Worm (Caenorhabditis elegans) whole organism, L3 larva: Measurements from ENCODE around the gene F53F4.16.

ENCODE experiments used
- R02D3.7 ChIP-seq: fragments of 150-350 bp; optimal IDR thresholded peaks from 2 replicates; lab custom pipeline; 2014; ENCODE audit warnings: missing biosample characterization, missing genetic modification characterization
- aly-2 ChIP-seq: fragments of 150-350 bp; optimal IDR thresholded peaks from 2 replicates; lab custom pipeline; 2014; ENCODE audit warnings: missing biosample characterization, missing genetic modification characterization
- ama-1 ChIP-seq: fragments of 150-350 bp; optimal IDR thresholded peaks from 2 replicates; lab custom pipeline; 2018
- ceh-16 ChIP-seq: sonication (generic microtip); optimal IDR thresholded peaks from 2 replicates; lab custom pipeline; 2017; ENCODE audit warnings: missing biosample characterization, missing genetic modification characterization
- ceh-28 ChIP-seq: fragments of 150-350 bp; optimal IDR thresholded peaks from 2 replicates; lab custom pipeline; 2014; ENCODE audit warnings: missing biosample characterization, missing genetic modification reagents, missing genetic modification characterization
- ceh-9 ChIP-seq: sonication (generic microtip); optimal IDR thresholded peaks from 2 replicates; lab custom pipeline; 2018; ENCODE audit warnings: missing biosample characterization, missing genetic modification characterization
- daf-12 ChIP-seq: fragments of 150-350 bp; optimal IDR thresholded peaks from 2 replicates; lab custom pipeline; 2014; ENCODE audit warnings: missing biosample characterization, missing genetic modification reagents, missing genetic modification characterization
- egl-27 ChIP-seq: sonication (generic microtip); optimal IDR thresholded peaks from 4 replicates; lab custom pipeline; 2017; ENCODE audit warnings: missing biosample characterization, missing genetic modification reagents, missing genetic modification characterization
- egl-5 ChIP-seq: fragments of 150-350 bp; optimal IDR thresholded peaks from 2 replicates; lab custom pipeline; 2017; ENCODE audit warnings: missing biosample characterization, missing genetic modification reagents, missing genetic modification characterization, inconsistent platforms
- eor-1 ChIP-seq, 2 experiments: fragments of 150-350 bp; optimal IDR thresholded peaks; 2 replicates each; lab custom pipeline; 2014 to 2018; ENCODE audit warnings: missing biosample characterization in 2 of 2, missing genetic modification characterization in 2 of 2
- fkh-2 ChIP-seq: fragments of 150-350 bp; optimal IDR thresholded peaks from 2 replicates; lab custom pipeline; 2014; ENCODE audit warnings: missing biosample characterization, missing genetic modification reagents, missing genetic modification characterization
- fos-1 ChIP-seq: fragments of 150-350 bp; optimal IDR thresholded peaks from 2 replicates; lab custom pipeline; 2014; ENCODE audit warnings: missing biosample characterization, missing genetic modification characterization
- hmg-11 ChIP-seq: sonication (generic microtip); optimal IDR thresholded peaks from 2 replicates; lab custom pipeline; 2016; ENCODE audit warnings: missing genetic modification characterization, missing compliant biosample characterization
- jun-1 ChIP-seq: fragments of 150-350 bp; optimal IDR thresholded peaks from 2 replicates; lab custom pipeline; 2014; ENCODE audit warnings: missing biosample characterization, missing genetic modification reagents, missing genetic modification characterization
- lin-15B ChIP-seq: fragments of 150-350 bp; optimal IDR thresholded peaks from 2 replicates; lab custom pipeline; 2014; ENCODE audit warnings: missing biosample characterization, missing genetic modification characterization
- lin-39 ChIP-seq: fragments of 150-350 bp; optimal IDR thresholded peaks from 2 replicates; lab custom pipeline; 2018; ENCODE audit warnings: missing biosample characterization, missing genetic modification reagents, missing genetic modification characterization
- lsy-12 ChIP-seq: sonication (generic microtip); optimal IDR thresholded peaks from 2 replicates; lab custom pipeline; 2016; ENCODE audit warnings: mild to moderate bottlenecking, missing genetic modification characterization, missing compliant biosample characterization
- mdl-1 ChIP-seq: fragments of 150-350 bp; optimal IDR thresholded peaks from 2 replicates; lab custom pipeline; 2014; ENCODE audit warnings: missing biosample characterization, missing genetic modification characterization
- mml-1 ChIP-seq: fragments of 150-350 bp; sonication (generic microtip); optimal IDR thresholded peaks from 3 replicates; lab custom pipeline; 2014; ENCODE audit warnings: missing biosample characterization, missing genetic modification characterization
- nfya-1 ChIP-seq: sonication (generic microtip); optimal IDR thresholded peaks from 2 replicates; lab custom pipeline; 2017; ENCODE audit warnings: missing genetic modification characterization, mild to moderate bottlenecking, missing compliant biosample characterization, antibody characterized with exemption, moderate library complexity; ENCODE audit not compliant: insufficient read depth
- nhr-11 ChIP-seq: fragments of 150-350 bp; optimal IDR thresholded peaks from 2 replicates; lab custom pipeline; 2014; ENCODE audit warnings: missing biosample characterization, missing genetic modification characterization
- nhr-12 ChIP-seq: fragments of 150-350 bp; optimal IDR thresholded peaks from 2 replicates; lab custom pipeline; 2014; ENCODE audit warnings: missing biosample characterization, missing genetic modification characterization
- nhr-23 ChIP-seq: fragments of 150-350 bp; optimal IDR thresholded peaks from 2 replicates; lab custom pipeline; 2014; ENCODE audit warnings: missing biosample characterization, missing genetic modification reagents, missing genetic modification characterization
- nhr-25 ChIP-seq: sonication (generic microtip); optimal IDR thresholded peaks from 2 replicates; lab custom pipeline; 2017; ENCODE audit warnings: missing biosample characterization, missing genetic modification characterization
- nhr-28 ChIP-seq: fragments of 150-350 bp; optimal IDR thresholded peaks from 2 replicates; lab custom pipeline; 2014; ENCODE audit warnings: missing biosample characterization, missing genetic modification characterization
- nhr-67 ChIP-seq: fragments of 150-350 bp; optimal IDR thresholded peaks from 2 replicates; lab custom pipeline; 2014; ENCODE audit warnings: missing biosample characterization, missing genetic modification characterization
- nhr-76 ChIP-seq: fragments of 150-350 bp; sonication (generic microtip); optimal IDR thresholded peaks from 5 replicates; lab custom pipeline; 2014; ENCODE audit warnings: missing biosample characterization, missing genetic modification characterization
- nhr-77 ChIP-seq: fragments of 150-350 bp; optimal IDR thresholded peaks from 2 replicates; lab custom pipeline; 2014; ENCODE audit warnings: missing biosample characterization, missing genetic modification characterization
- pha-4 ChIP-seq: fragments of 150-350 bp; optimal IDR thresholded peaks from 2 replicates; lab custom pipeline; 2014; ENCODE audit warnings: missing biosample characterization, missing genetic modification reagents, missing genetic modification characterization
- pqm-1 ChIP-seq: fragments of 150-350 bp; optimal IDR thresholded peaks from 2 replicates; lab custom pipeline; 2017; ENCODE audit warnings: missing biosample characterization, missing genetic modification characterization, inconsistent platforms
- skn-1 ChIP-seq: fragments of 150-350 bp; optimal IDR thresholded peaks from 2 replicates; lab custom pipeline; 2014; ENCODE audit warnings: missing biosample characterization, missing genetic modification characterization
- snpc-4 ChIP-seq: fragments of 150-350 bp; optimal IDR thresholded peaks from 2 replicates; lab custom pipeline; 2014; ENCODE audit warnings: missing biosample characterization, missing genetic modification characterization
- tbx-2 ChIP-seq: sonication (generic microtip); optimal IDR thresholded peaks from 2 replicates; lab custom pipeline; 2016; ENCODE audit warnings: mild to moderate bottlenecking, missing genetic modification characterization, missing compliant biosample characterization
- unc-39 ChIP-seq: sonication (generic microtip); optimal IDR thresholded peaks from 4 replicates; lab custom pipeline; 2017; ENCODE audit warnings: missing biosample characterization, missing genetic modification characterization
- unc-62 ChIP-seq: fragments of 150-350 bp; sonication (generic microtip); optimal IDR thresholded peaks from 4 replicates; lab custom pipeline; 2014; ENCODE audit warnings: missing biosample characterization, missing genetic modification reagents, missing genetic modification characterization
- zag-1 ChIP-seq: fragments of 150-350 bp; optimal IDR thresholded peaks from 2 replicates; lab custom pipeline; 2014; ENCODE audit warnings: missing biosample characterization, missing genetic modification characterization
- ztf-11 ChIP-seq: fragments of 150-350 bp; optimal IDR thresholded peaks from 2 replicates; lab custom pipeline; 2014; ENCODE audit warnings: missing biosample characterization, missing genetic modification characterization
- ztf-4 ChIP-seq: fragments of 150-350 bp; optimal IDR thresholded peaks from 2 replicates; lab custom pipeline; 2014; ENCODE audit warnings: missing biosample characterization, missing genetic modification characterization

Gene F53F4.16

DNA sequence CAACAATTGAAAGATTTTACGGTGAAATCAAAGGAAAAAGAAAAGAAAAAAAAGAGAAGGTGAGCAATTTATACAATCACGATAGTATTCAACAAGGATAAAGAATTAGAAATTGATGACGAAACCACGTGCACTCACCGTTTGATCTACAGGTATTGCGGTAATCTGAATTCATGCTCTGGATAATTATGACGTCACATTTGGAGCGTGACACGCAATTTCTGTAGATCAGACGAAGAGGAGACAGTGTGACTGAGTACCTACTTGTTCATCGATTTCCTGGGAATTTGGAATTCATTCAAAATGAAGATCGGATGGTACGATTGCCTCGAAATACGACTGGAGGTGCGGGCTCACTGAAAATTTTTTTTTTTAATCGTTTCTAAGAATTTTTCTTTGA is 23.2 kb downstream of the F53F4.16 start:
- TF ChIP-seq ceh-28 (tag; lab: Kevin White, UChicago) (no peak), mml-1 (tag; lab: Kevin White, UChicago) (no peak), nhr-12 (tag; lab: Kevin White, UChicago) (no peak), nhr-28 (tag; lab: Kevin White, UChicago) (no peak), unc-39 (tag; lab: Kevin White, UChicago) (no peak), pha-4 (no peak), daf-12 (tag; lab: Kevin White, UChicago) (no peak)

DNA sequence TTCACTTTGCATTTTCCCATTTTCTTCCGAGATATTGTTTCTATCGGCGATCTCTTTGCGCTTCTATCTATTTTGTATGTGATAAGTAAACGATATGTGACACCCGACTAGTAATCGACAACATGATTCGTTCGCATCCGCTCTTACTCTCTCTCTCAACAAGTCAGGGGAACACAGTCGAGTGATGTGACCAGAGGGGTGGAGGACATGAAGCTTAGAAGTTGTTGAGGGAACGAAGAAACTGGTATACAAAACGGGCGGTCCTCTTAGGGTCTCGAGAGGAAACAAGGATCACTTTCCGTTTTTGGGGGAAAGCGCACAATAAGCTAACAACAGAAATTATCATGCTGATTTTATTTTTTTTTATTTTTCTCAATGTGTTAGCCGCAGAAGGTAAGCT is 28.5 kb downstream of the F53F4.16 start, which contains the start of gene F53F4.4:
Gene F53F4.4 (plus strand): TSS at position 301 of the 400 bp plus-strand sequence.
- TF ChIP-seq nhr-76 (tag; lab: Kevin White, UChicago) (no peak), fkh-2 (tag; lab: Kevin White, UChicago) (no peak), R02D3.7 (tag; lab: Kevin White, UChicago) (no peak), nfya-1 (tag; lab: Kevin White, UChicago) (no peak), lsy-12 (no peak), egl-27 (tag; lab: Kevin White, UChicago) (no peak), egl-5 (tag; lab: Kevin White, UChicago) (no peak), nhr-12 (tag; lab: Kevin White, UChicago) (no peak), fos-1 (tag; lab: Kevin White, UChicago) (no peak), lin-39 (tag; lab: Kevin White, UChicago) (no peak), ceh-28 (tag; lab: Kevin White, UChicago) (no peak), tbx-2 (tag; lab: Kevin White, UChicago) (no peak), snpc-4 (no peak), nhr-77 (no peak), ama-1 (no peak)

DNA sequence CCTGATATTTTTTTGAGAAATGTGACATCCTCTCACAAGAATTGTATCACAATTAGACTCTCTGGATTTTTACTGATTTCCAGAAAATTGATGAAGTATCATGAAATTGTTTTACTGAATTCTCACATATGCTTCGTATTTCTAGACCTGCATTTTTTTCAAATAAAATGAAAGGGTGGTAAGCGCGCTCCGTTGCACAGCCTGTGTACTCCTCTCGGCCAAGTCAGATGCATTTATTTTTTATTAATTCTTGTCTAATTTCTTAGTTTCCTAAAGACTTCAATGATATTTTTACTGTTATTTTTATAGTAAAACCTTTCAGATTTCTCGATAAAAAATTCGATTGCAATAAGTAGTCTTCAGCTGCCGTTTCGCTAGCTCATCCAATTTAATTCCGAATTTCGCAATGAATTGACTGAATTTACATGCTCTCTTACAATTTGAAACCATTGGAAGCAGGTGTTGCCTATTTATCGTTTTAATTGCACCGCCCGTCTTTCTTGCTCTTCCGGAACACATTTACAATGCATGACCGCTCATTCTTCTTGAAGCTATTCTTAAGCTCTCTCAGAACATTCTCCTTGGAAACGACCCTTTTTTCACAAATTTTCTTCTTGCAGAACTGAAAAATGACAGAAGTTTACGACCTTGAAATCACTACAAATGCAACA is 30.0 kb downstream of the F53F4.16 start, which contains the start of gene tbcb-1:
Gene tbcb-1 (plus strand): TSS at position 621 of the 671 bp plus-strand sequence.
- peak; percentile 43 for TF ChIP-seq pha-4
- TF ChIP-seq ama-1 = no peak
- TF ChIP-seq eor-1 (tag; optimal IDR thresholded peaks at IDR 0.05; lab: Kevin White, UChicago) = no peak
- no peak for TF ChIP-seq zag-1 (tag; lab: Kevin White, UChicago)
- TF ChIP-seq nhr-23 (tag; lab: Kevin White, UChicago) = peak; percentile 34
- TF ChIP-seq tbx-2 (tag; lab: Kevin White, UChicago) = no peak
- no peak for TF ChIP-seq ceh-16 (tag; lab: Kevin White, UChicago)
- TF ChIP-seq ceh-28 (tag; lab: Kevin White, UChicago) = no peak
- peak; percentile 80 for TF ChIP-seq lin-15B
- TF ChIP-seq aly-2 (tag; lab: Kevin White, UChicago) = no peak
- no peak for TF ChIP-seq nhr-11 (tag; lab: Kevin White, UChicago)
- peak; percentile 36 for TF ChIP-seq snpc-4
- no peak for TF ChIP-seq unc-62
- no peak for TF ChIP-seq ceh-9 (tag; lab: Kevin White, UChicago)
- TF ChIP-seq nhr-67 = no peak
- TF ChIP-seq R02D3.7 (tag; lab: Kevin White, UChicago) = no peak
- no peak for TF ChIP-seq nhr-28 (tag; lab: Kevin White, UChicago)
- no peak for TF ChIP-seq skn-1 (tag; lab: Kevin White, UChicago)
- no peak for TF ChIP-seq mml-1 (tag; lab: Kevin White, UChicago)
- no peak for TF ChIP-seq ztf-11
- no peak for TF ChIP-seq daf-12 (tag; lab: Kevin White, UChicago)
- no peak for TF ChIP-seq hmg-11 (tag; lab: Kevin White, UChicago)
- TF ChIP-seq fkh-2 (tag; lab: Kevin White, UChicago) = no peak
- no peak for TF ChIP-seq nhr-77

DNA sequence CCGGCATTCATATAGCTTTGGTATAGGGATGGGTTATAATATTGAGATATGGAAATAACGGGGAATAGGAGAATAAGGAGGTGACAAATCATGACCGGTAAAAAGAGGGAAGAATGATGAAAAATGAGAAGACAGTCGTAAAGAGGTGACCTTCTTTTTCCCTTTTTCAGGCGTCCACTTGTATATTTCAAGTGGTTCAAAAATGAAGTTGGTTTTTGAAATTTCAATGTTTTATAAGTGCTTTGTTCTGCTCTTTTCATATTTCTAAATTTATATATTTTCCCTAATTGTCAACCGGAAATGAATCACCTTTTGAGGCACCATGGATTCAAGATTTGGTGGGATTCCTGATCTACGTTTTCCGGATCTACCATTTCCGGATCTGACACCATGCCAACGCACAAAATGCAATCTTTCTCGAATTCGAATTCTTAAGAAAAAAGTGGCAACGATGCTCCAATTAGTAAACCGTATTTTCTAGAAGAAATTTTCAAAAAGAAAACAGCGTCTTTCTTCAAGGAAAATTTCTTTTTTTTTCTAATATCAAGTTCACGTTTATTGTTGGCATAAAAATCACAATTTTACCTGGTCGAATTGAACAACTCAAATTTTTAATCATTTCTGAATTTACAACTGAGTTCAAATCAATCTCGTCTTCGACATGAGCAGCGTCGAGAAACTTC is 32.0 kb downstream of the F53F4.16 start, which contains the start of the genes F53F4.2 and F53F4.18:
Gene F53F4.2 (minus strand): TSS at position 101 of the 683 bp plus-strand sequence.
Gene F53F4.18 (plus strand): TSS at position 633 of the 683 bp plus-strand sequence.
- TF ChIP-seq jun-1 (tag; lab: Kevin White, UChicago) = no peak
- no peak for TF ChIP-seq nhr-23 (tag; lab: Kevin White, UChicago)
- TF ChIP-seq pha-4 = no peak
- no peak for TF ChIP-seq daf-12 (tag; lab: Kevin White, UChicago)
- no peak for TF ChIP-seq hmg-11 (tag; lab: Kevin White, UChicago)
- no peak for TF ChIP-seq aly-2 (tag; lab: Kevin White, UChicago)
- TF ChIP-seq ceh-28 (tag; lab: Kevin White, UChicago) = no peak
- no peak for TF ChIP-seq snpc-4
- no peak for TF ChIP-seq fos-1 (tag; lab: Kevin White, UChicago)
- no peak for TF ChIP-seq lsy-12
- no peak for TF ChIP-seq pqm-1 (tag; lab: Kevin White, UChicago)
- TF ChIP-seq nhr-12 (tag; lab: Kevin White, UChicago) = no peak
- no peak for TF ChIP-seq mml-1 (tag; lab: Kevin White, UChicago)
- no peak for TF ChIP-seq mdl-1 (tag; lab: Kevin White, UChicago)
- no peak for TF ChIP-seq nhr-25 (tag; lab: Kevin White, UChicago)
- TF ChIP-seq ztf-4 (tag; lab: Kevin White, UChicago) = no peak
- TF ChIP-seq tbx-2 (tag; lab: Kevin White, UChicago) = no peak
